Fruit fly (Drosophila melanogaster): ENCODE results near the gene Dtd.

Dtd gene

dm6 chr3R:11458022-11458850, 28.4 kb downstream of the Dtd start (continued):
- TF ChIP-seq sima (GFP tag; optimal IDR thresholded peaks at IDR 0.05) (peak; percentile 27), eve (GFP tag; optimal IDR thresholded peaks at IDR 0.05) (peak in 1 of 2 experiments; percentile 65), CG4360 (GFP tag; IDR thresholded peaks at IDR 0.05) (no peak), CG34376 (GFP tag; optimal IDR thresholded peaks at IDR 0.05) (no peak), Sox102F (GFP tag; optimal IDR thresholded peaks at IDR 0.05) (peak; percentile 65), B-H1 (GFP tag; IDR thresholded peaks at IDR 0.05) (peak; percentile 59; the same call in 2 of the 3 replicates), en (GFP tag; optimal IDR thresholded peaks at IDR 0.05) (no peak), lilli (GFP tag; optimal IDR thresholded peaks at IDR 0.05) (peak; percentile 62), zen2 (GFP tag; IDR thresholded peaks at IDR 0.05; ENCODE audit: partially characterized antibody) (no peak), ind (GFP tag; optimal IDR thresholded peaks at IDR 0.05) (peak; percentile 77), CG12299 (tag; optimal IDR thresholded peaks at IDR 0.05) (no peak), zfh2 (GFP tag; optimal IDR thresholded peaks at IDR 0.05) (peak; percentile 61), sqz (GFP tag; optimal IDR thresholded peaks at IDR 0.05) (no peak), CG11696 (GFP tag; IDR thresholded peaks at IDR 0.05) (no peak)

DNA sequence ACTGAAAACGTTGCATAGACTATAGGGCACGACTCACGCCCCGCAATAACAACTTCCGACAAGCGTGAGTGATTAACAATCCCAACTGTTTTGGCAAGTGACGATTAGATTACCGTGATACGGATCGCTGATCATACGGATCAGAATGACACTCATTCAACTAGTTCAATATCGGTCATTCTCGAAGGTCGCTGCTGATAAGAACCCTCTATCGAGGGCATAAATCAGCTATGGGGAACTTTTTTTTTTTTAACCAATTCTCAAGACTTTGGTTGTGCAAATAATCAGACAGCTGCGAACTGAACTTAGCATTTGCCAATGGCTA, 29.0 kb downstream of the Dtd start:
- TF ChIP-seq h (optimal IDR thresholded peaks at IDR 0.05), result no peak
- no peak for TF ChIP-seq prd (optimal IDR thresholded peaks at IDR 0.05)
- no peak for TF ChIP-seq prd (GFP tag; IDR thresholded peaks at IDR 0.05)
- 0 out of 2 replicates have a peak, but pooled peaks have one; percentile 4 for TF ChIP-seq klu (GFP tag; IDR thresholded peaks at IDR 0.05)
- no peak for TF ChIP-seq CG12071 (GFP tag; optimal IDR thresholded peaks at IDR 0.05)
- TF ChIP-seq Dref (GFP tag; IDR thresholded peaks at IDR 0.05), result no peak
- TF ChIP-seq Gug (GFP tag; IDR thresholded peaks at IDR 0.05), result no peak
- no peak for TF ChIP-seq fd102C (GFP tag; optimal IDR thresholded peaks at IDR 0.05)
- TF ChIP-seq CG42726 (GFP tag; IDR thresholded peaks at IDR 0.05; ENCODE audit: partially characterized antibody), result no peak
- TF ChIP-seq onecut (GFP tag; IDR thresholded peaks at IDR 0.05), result no peak
- no peak for TF ChIP-seq HLHmδ (GFP tag; optimal IDR thresholded peaks at IDR 0.05)
- no peak for TF ChIP-seq H2.0 (GFP tag; IDR thresholded peaks at IDR 0.05)
- no peak for TF ChIP-seq fd64A (GFP tag; optimal IDR thresholded peaks at IDR 0.05)
- TF ChIP-seq grn (GFP tag; optimal IDR thresholded peaks at IDR 0.05), result peak; percentile 92
- no peak for TF ChIP-seq CG8924 (tag; optimal IDR thresholded peaks at IDR 0.05)
- TF ChIP-seq vnd (GFP tag; IDR thresholded peaks at IDR 0.05; ENCODE audit: partially characterized antibody), result 0 out of 3 replicates have a peak, but pooled peaks have one; percentile 23
- no peak for TF ChIP-seq run (tag; optimal IDR thresholded peaks at IDR 0.05)
- no peak for TF ChIP-seq CG12391 (tag; optimal IDR thresholded peaks at IDR 0.05)
- TF ChIP-seq CG8290 (GFP tag; optimal IDR thresholded peaks at IDR 0.05), result no peak
- TF ChIP-seq CG8290 (tag; optimal IDR thresholded peaks at IDR 0.05), result no peak
- no peak for TF ChIP-seq CG2129 (GFP tag; IDR thresholded peaks at IDR 0.05; ENCODE audit: partially characterized antibody)
- no peak for TF ChIP-seq bsh (GFP tag; optimal IDR thresholded peaks at IDR 0.05)
- peak; percentile 40 for TF ChIP-seq sug (tag; optimal IDR thresholded peaks at IDR 0.05)
- no peak for TF ChIP-seq Trl (optimal IDR thresholded peaks at IDR 0.05)
- no peak for TF ChIP-seq Trl (GFP tag; optimal IDR thresholded peaks at IDR 0.05)
- TF ChIP-seq ftz-f1 (GFP tag; optimal IDR thresholded peaks at IDR 0.05), result peak; percentile 27
- no peak for TF ChIP-seq BEAF-32 (GFP tag; optimal IDR thresholded peaks at IDR 0.05)
- TF ChIP-seq HmgZ (tag; optimal IDR thresholded peaks at IDR 0.05), result no peak
- no peak for TF ChIP-seq CoRest (tag; optimal IDR thresholded peaks at IDR 0.05)
- no peak for TF ChIP-seq Hmx (GFP tag; optimal IDR thresholded peaks at IDR 0.05)
- TF ChIP-seq cas (GFP tag; IDR thresholded peaks at IDR 0.05), result no peak
- TF ChIP-seq zen (tag; optimal IDR thresholded peaks at IDR 0.05), result no peak
- TF ChIP-seq CG3163 (GFP tag; optimal IDR thresholded peaks at IDR 0.05), result no peak
- TF ChIP-seq CG32532 (GFP tag; IDR thresholded peaks at IDR 0.05), result no peak
- TF ChIP-seq CG7839 (tag; optimal IDR thresholded peaks at IDR 0.05), result no peak
- peak; percentile 65 for TF ChIP-seq exex (tag; optimal IDR thresholded peaks at IDR 0.05)
- TF ChIP-seq pb (GFP tag; optimal IDR thresholded peaks at IDR 0.05), result no peak

Data from whole organism, embryonic.